Worm (Caenorhabditis elegans): ENCODE measurements around the gene F09E10.5.

The F09E10.5 gene

ce11 chrX:1458793-1459192 lies 35.4 kb downstream of the F09E10.5 start, which contains the start of gene D1005.2:
Gene D1005.2, plus strand, starts transcription at chrX:1459022.
- TF ChIP-seq mdl-1 (tag; optimal IDR thresholded peaks at IDR 0.05) (peak in 1 of 2 experiments; percentile 5), sma-9 (GFP tag; optimal IDR thresholded peaks at IDR 0.05) (peak; percentile 69), sma-9 (tag; optimal IDR thresholded peaks at IDR 0.05) (no peak), unc-39 (tag; optimal IDR thresholded peaks at IDR 0.05) (no peak), nhr-25 (tag; optimal IDR thresholded peaks at IDR 0.05) (peak; percentile 20), blmp-1 (tag; optimal IDR thresholded peaks at IDR 0.05; ENCODE audit: insufficient read depth) (peak; percentile 63), mab-5 (tag; optimal IDR thresholded peaks at IDR 0.05) (no peak), sma-3 (GFP tag; optimal IDR thresholded peaks at IDR 0.05) (peak; percentile 24)

ce11 chrX:1456350-1457080 lies 37.6 kb downstream of the F09E10.5 start:
- no peak for TF ChIP-seq nhr-12 (tag; optimal IDR thresholded peaks at IDR 0.05)
- peak in 1 of 2 experiments; percentile 58 for TF ChIP-seq lsy-2 (tag; optimal IDR thresholded peaks at IDR 0.05)
- TF ChIP-seq nhr-21 (tag; optimal IDR thresholded peaks at IDR 0.05) = peak; percentile 4
- peak; percentile 21 for TF ChIP-seq lin-13 (GFP tag; optimal IDR thresholded peaks at IDR 0.05)
- peak; percentile 8 for TF ChIP-seq gmeb-1 (tag; optimal IDR thresholded peaks at IDR 0.05)
- TF ChIP-seq elt-3 (tag; optimal IDR thresholded peaks at IDR 0.05) = no peak
- no peak for TF ChIP-seq mab-5 (tag; optimal IDR thresholded peaks at IDR 0.05)
- peak; percentile 21 for TF ChIP-seq Y55F3AM.14 (GFP tag; optimal IDR thresholded peaks at IDR 0.05)
- TF ChIP-seq crh-2 (tag; optimal IDR thresholded peaks at IDR 0.05) = peak; percentile 78
- TF ChIP-seq ceh-16 (tag; optimal IDR thresholded peaks at IDR 0.05) = no peak
- peak; percentile 83 for TF ChIP-seq sma-9 (GFP tag; optimal IDR thresholded peaks at IDR 0.05)
- no peak for TF ChIP-seq sma-9 (tag; optimal IDR thresholded peaks at IDR 0.05)
- TF ChIP-seq peb-1 (tag; optimal IDR thresholded peaks at IDR 0.05) = no peak
- no peak for TF ChIP-seq snpc-4 (tag; optimal IDR thresholded peaks at IDR 0.05)
- peak; percentile 91 for TF ChIP-seq skn-1 (tag; optimal IDR thresholded peaks at IDR 0.05)
- TF ChIP-seq nhr-6 (tag; optimal IDR thresholded peaks at IDR 0.05) = peak; percentile 32
- TF ChIP-seq blmp-1 (tag; optimal IDR thresholded peaks at IDR 0.05; ENCODE audit: insufficient read depth) = no peak
- no peak for TF ChIP-seq unc-39 (tag; optimal IDR thresholded peaks at IDR 0.05)
- TF ChIP-seq mbf-1 (tag; optimal IDR thresholded peaks at IDR 0.05) = no peak
- peak; percentile 37 for TF ChIP-seq sem-4 (tag; optimal IDR thresholded peaks at IDR 0.05)
- TF ChIP-seq nhr-129 (tag; optimal IDR thresholded peaks at IDR 0.05) = peak; percentile 87
- TF ChIP-seq ZK546.5 (tag; optimal IDR thresholded peaks at IDR 0.05) = no peak
- TF ChIP-seq alr-1 (tag; optimal IDR thresholded peaks at IDR 0.05) = no peak
- TF ChIP-seq F13H6.1 (tag; optimal IDR thresholded peaks at IDR 0.05) = peak; percentile 88
- TF ChIP-seq aly-2 (tag; optimal IDR thresholded peaks at IDR 0.05) = no peak
- peak; percentile 85 for TF ChIP-seq fos-1 (tag; optimal IDR thresholded peaks at IDR 0.05)
- no peak for TF ChIP-seq nhr-11 (tag; optimal IDR thresholded peaks at IDR 0.05)
- no peak for TF ChIP-seq lin-39 (tag; optimal IDR thresholded peaks at IDR 0.05)
- TF ChIP-seq ztf-11 (tag; optimal IDR thresholded peaks at IDR 0.05) = no peak
- TF ChIP-seq R02D3.7 (tag; optimal IDR thresholded peaks at IDR 0.05) = no peak
- TF ChIP-seq egl-27 (tag; optimal IDR thresholded peaks at IDR 0.05) = peak; percentile 33
- TF ChIP-seq unc-62 (GFP tag; optimal IDR thresholded peaks at IDR 0.05) = no peak
- peak; percentile 55 for TF ChIP-seq nhr-25 (tag; optimal IDR thresholded peaks at IDR 0.05)
- TF ChIP-seq C34F6.9 (tag; optimal IDR thresholded peaks at IDR 0.05) = peak; percentile 36
- no peak for TF ChIP-seq lin-11 (tag; optimal IDR thresholded peaks at IDR 0.05)
- no peak for TF ChIP-seq dmd-4 (tag; optimal IDR thresholded peaks at IDR 0.05)
- peak in 1 of 2 experiments; percentile 21 for TF ChIP-seq mdl-1 (tag; optimal IDR thresholded peaks at IDR 0.05)
- no peak for TF ChIP-seq ama-1 (optimal IDR thresholded peaks at IDR 0.05)
- no peak for TF ChIP-seq nhr-23 (tag; optimal IDR thresholded peaks at IDR 0.05)
- no peak for TF ChIP-seq zag-1 (tag; optimal IDR thresholded peaks at IDR 0.05)
- peak; percentile 43 for TF ChIP-seq sma-3 (GFP tag; optimal IDR thresholded peaks at IDR 0.05)
- TF ChIP-seq ztf-4 (tag; optimal IDR thresholded peaks at IDR 0.05) = peak; percentile 67
- no peak for TF ChIP-seq ceh-82 (tag; optimal IDR thresholded peaks at IDR 0.05)
- TF ChIP-seq unc-55 (GFP tag; optimal IDR thresholded peaks at IDR 0.05) = no peak
- no peak for TF ChIP-seq nhr-237 (tag; optimal IDR thresholded peaks at IDR 0.05)
- TF ChIP-seq nhr-77 (tag; optimal IDR thresholded peaks at IDR 0.05) = no peak
- no peak for TF ChIP-seq nhr-10 (tag; optimal IDR thresholded peaks at IDR 0.05)
- no peak for TF ChIP-seq ztf-1 (GFP tag; conservative IDR thresholded peaks at IDR 0.05)
- TF ChIP-seq elt-1 (tag; optimal IDR thresholded peaks at IDR 0.05) = no peak
